Fruit fly (Drosophila melanogaster): ENCODE results near the gene Eig71Eb.

The Eig71Eb gene

dm6 chr3L:15670455-15670854 lies 20.7 kb downstream of the Eig71Eb start (continued):
- TF ChIP-seq pan (optimal IDR thresholded peaks at IDR 0.05) (no peak), pan (GFP tag; optimal IDR thresholded peaks at IDR 0.05 in 1 of 2, IDR thresholded peaks at IDR 0.05 in 1 of 2) (no peak), jing (GFP tag; optimal IDR thresholded peaks at IDR 0.05) (no peak), gsb (GFP tag; IDR thresholded peaks at IDR 0.05) (no peak), Lhr (GFP tag; optimal IDR thresholded peaks at IDR 0.05) (no peak), CG8281 (tag; optimal IDR thresholded peaks at IDR 0.05) (no peak), lmd (GFP tag; IDR thresholded peaks at IDR 0.05) (no peak), Nf-YB (GFP tag; optimal IDR thresholded peaks at IDR 0.05) (peak; percentile 5), bsh (GFP tag; optimal IDR thresholded peaks at IDR 0.05) (peak in 1 of 2 experiments; percentile 18), CG33557 (GFP tag; optimal IDR thresholded peaks at IDR 0.05) (peak; percentile 73), zf30C (GFP tag; optimal IDR thresholded peaks at IDR 0.05) (peak; percentile 83), hb (GFP tag; IDR thresholded peaks at IDR 0.05; ENCODE audit: partially characterized antibody) (no peak), Dref (GFP tag; IDR thresholded peaks at IDR 0.05) (no peak), prd (optimal IDR thresholded peaks at IDR 0.05) (no peak), prd (GFP tag; IDR thresholded peaks at IDR 0.05) (peak; percentile 40; the same call in 1 of the 3 replicates), CG13424 (tag; optimal IDR thresholded peaks at IDR 0.05) (no peak), CG8388 (GFP tag; optimal IDR thresholded peaks at IDR 0.05) (peak; percentile 19), hkb (optimal IDR thresholded peaks at IDR 0.05) (no peak), hkb (GFP tag; IDR thresholded peaks at IDR 0.05) (no peak), fd3F (GFP tag; optimal IDR thresholded peaks at IDR 0.05) (no peak), ATbp (GFP tag; optimal IDR thresholded peaks at IDR 0.05) (no peak), mld (GFP tag; IDR thresholded peaks at IDR 0.05; ENCODE audit: partially characterized antibody) (no peak), CG17186 (GFP tag; optimal IDR thresholded peaks at IDR 0.05) (no peak), corto (GFP tag; optimal IDR thresholded peaks at IDR 0.05) (no peak), CG14014 (GFP tag; IDR thresholded peaks at IDR 0.05) (no peak), row (GFP tag; IDR thresholded peaks at IDR 0.05) (no peak), cato (GFP tag; optimal IDR thresholded peaks at IDR 0.05; ENCODE audit: borderline replicate concordance) (no peak), CG34224 (GFP tag; IDR thresholded peaks at IDR 0.05; ENCODE audit: partially characterized antibody) (no peak), CG14710 (tag; optimal IDR thresholded peaks at IDR 0.05) (peak; percentile 69), schlank (tag; optimal IDR thresholded peaks at IDR 0.05) (no peak), Nf-YA (GFP tag; IDR thresholded peaks at IDR 0.05) (no peak), Side (GFP tag; optimal IDR thresholded peaks at IDR 0.05) (no peak), Max (GFP tag; optimal IDR thresholded peaks at IDR 0.05) (no peak), CG34422 (GFP tag; IDR thresholded peaks at IDR 0.05) (no peak), dimm (GFP tag; IDR thresholded peaks at IDR 0.05) (no peak), esg (GFP tag; conservative IDR thresholded peaks at IDR 0.05) (no peak), CG12104 (GFP tag; optimal IDR thresholded peaks at IDR 0.05) (no peak), CG11560 (tag; IDR thresholded peaks at IDR 0.05) (no peak), CG6254 (GFP tag; optimal IDR thresholded peaks at IDR 0.05) (no peak), CG1792 (GFP tag; optimal IDR thresholded peaks at IDR 0.05) (no peak), Med (GFP tag) (no peak), pros (GFP tag; optimal IDR thresholded peaks at IDR 0.05) (no peak), CG7963 (GFP tag; IDR thresholded peaks at IDR 0.05; ENCODE audit: partially characterized antibody) (no peak), sim (GFP tag; IDR thresholded peaks at IDR 0.05) (no peak), ase (GFP tag; IDR thresholded peaks at IDR 0.05) (no peak), ap (GFP tag; IDR thresholded peaks at IDR 0.05) (no peak), shn (GFP tag; optimal IDR thresholded peaks at IDR 0.05) (no peak), hbn (GFP tag; IDR thresholded peaks at IDR 0.05; ENCODE audit: partially characterized antibody) (no peak), CG34376 (GFP tag; optimal IDR thresholded peaks at IDR 0.05) (no peak), cad (GFP tag; optimal IDR thresholded peaks at IDR 0.05) (no peak), h (optimal IDR thresholded peaks at IDR 0.05) (no peak), Adf1 (GFP tag; IDR thresholded peaks at IDR 0.05) (no peak), en (GFP tag; optimal IDR thresholded peaks at IDR 0.05) (no peak)

All from whole organism, embryonic.